Fruit fly (Drosophila melanogaster) whole organism, embryonic: ENCODE data around the gene CG17801.
A peak's percentile ranks its signal among the peaks of the same experiment; 100 is the strongest.

Source experiments
- BEAF-32 ChIP-seq: fragments of 200-800 bp; sonication (Bioruptor generic); optimal IDR thresholded peaks from 3 replicates; lab custom pipeline; 2017; ENCODE audit warnings: missing biosample characterization, missing genetic modification characterization, mild to moderate bottlenecking, moderate library complexity, missing genetic modification reagents
- Blimp-1 ChIP-seq: fragments of 200-800 bp; sonication (Bioruptor generic); optimal IDR thresholded peaks from 3 replicates; lab custom pipeline; 2018; ENCODE audit warnings: missing biosample characterization, missing genetic modification characterization, mild to moderate bottlenecking, moderate library complexity, missing genetic modification reagents
- CG10267 ChIP-seq: fragments of 200-800 bp; sonication (Bioruptor generic); optimal IDR thresholded peaks from 2 replicates; lab custom pipeline; 2018; ENCODE audit warnings: missing biosample characterization, mild to moderate bottlenecking, missing genetic modification characterization, moderate library complexity
- CG13123 ChIP-seq: fragments of 200-800 bp; sonication (Bioruptor generic); optimal IDR thresholded peaks from 2 replicates; lab custom pipeline; 2016; ENCODE audit warnings: missing biosample characterization, missing genetic modification characterization
- CG13424 ChIP-seq: fragments of 200-800 bp; sonication (Bioruptor generic); optimal IDR thresholded peaks from 2 replicates; lab custom pipeline; 2019; ENCODE audit warnings: missing biosample characterization, mild to moderate bottlenecking, missing genetic modification characterization, moderate library complexity
- CG13775 ChIP-seq: fragments of 200-800 bp; sonication (Bioruptor generic); optimal IDR thresholded peaks from 3 replicates; lab custom pipeline; 2017; ENCODE audit warnings: missing biosample characterization, mild to moderate bottlenecking, missing genetic modification characterization
- CG14965 ChIP-seq: fragments of 200-800 bp; sonication (Bioruptor generic); optimal IDR thresholded peaks from 2 replicates; lab custom pipeline; 2016; ENCODE audit warnings: missing biosample characterization, missing genetic modification characterization, borderline replicate concordance
- CG16779 ChIP-seq: fragments of 200-800 bp; sonication (Bioruptor generic); IDR thresholded peaks from 2 replicates; pipeline ENCODE4 v1.3.6; 2022; ENCODE audit warnings: missing biosample characterization, missing genetic modification characterization
- CG2889 ChIP-seq: fragments of 200-800 bp; sonication (Bioruptor generic); IDR thresholded peaks from 3 replicates; pipeline ENCODE4 v1.3.6; 2022; ENCODE audit warnings: missing biosample characterization, missing genetic modification characterization
- CG31441 ChIP-seq: fragments of 200-800 bp; sonication (Bioruptor generic); IDR thresholded peaks from 2 replicates; pipeline ENCODE4 v1.3.6; 2022; ENCODE audit warnings: missing biosample characterization, missing genetic modification characterization
- CG34224 ChIP-seq: fragments of 200-800 bp; sonication (Bioruptor generic); IDR thresholded peaks from 3 replicates; pipeline ENCODE4 v1.3.6; 2022; ENCODE audit warnings: missing biosample characterization, missing genetic modification characterization; ENCODE audit not compliant: partially characterized antibody
- CG4328 ChIP-seq: fragments of 200-800 bp; sonication (Bioruptor generic); optimal IDR thresholded peaks from 3 replicates; lab custom pipeline; 2017; ENCODE audit warnings: missing biosample characterization, missing genetic modification reagents, missing genetic modification characterization
- CG4820 ChIP-seq: fragments of 200-800 bp; sonication (Bioruptor generic); optimal IDR thresholded peaks from 3 replicates; lab custom pipeline; 2016; ENCODE audit warnings: missing biosample characterization, missing genetic modification characterization
- CG7745 ChIP-seq: fragments of 200-800 bp; sonication (Bioruptor generic); optimal IDR thresholded peaks from 2 replicates; lab custom pipeline; 2018; ENCODE audit warnings: missing biosample characterization, mild to moderate bottlenecking, missing genetic modification characterization, moderate library complexity
- CG7839 ChIP-seq: fragments of 200-800 bp; sonication (Bioruptor generic); optimal IDR thresholded peaks from 3 replicates; lab custom pipeline; 2018; ENCODE audit warnings: missing biosample characterization, mild to moderate bottlenecking, missing genetic modification characterization, moderate library complexity
- CG9727 ChIP-seq: fragments of 200-800 bp; sonication (Bioruptor generic); optimal IDR thresholded peaks from 3 replicates; lab custom pipeline; 2017; ENCODE audit warnings: missing biosample characterization, mild to moderate bottlenecking, missing genetic modification characterization
- CoRest ChIP-seq: fragments of 200-800 bp; sonication (Bioruptor generic); optimal IDR thresholded peaks from 3 replicates; lab custom pipeline; 2018; ENCODE audit warnings: missing biosample characterization, mild to moderate bottlenecking, missing genetic modification characterization, moderate library complexity
- D19B ChIP-seq: fragments of 200-800 bp; sonication (Bioruptor generic); optimal IDR thresholded peaks from 2 replicates; lab custom pipeline; 2017; ENCODE audit warnings: missing biosample characterization, mild to moderate bottlenecking, missing genetic modification characterization
- Dfd ChIP-seq, 2 experiments: fragments of >200 bp; optimal IDR thresholded peaks; 2 replicates each; lab custom pipeline; 2017; ENCODE audit warnings: missing biosample characterization in 2 of 2, missing genetic modification characterization in 2 of 2
- Dip3 ChIP-seq: fragments of 200-800 bp; sonication (Bioruptor generic); optimal IDR thresholded peaks from 3 replicates; lab custom pipeline; 2016; ENCODE audit warnings: missing biosample characterization, missing genetic modification characterization
- HHEX ChIP-seq: fragments of 200-800 bp; sonication (Bioruptor generic); optimal IDR thresholded peaks from 3 replicates; lab custom pipeline; 2017; ENCODE audit warnings: missing biosample characterization, mild to moderate bottlenecking, missing genetic modification characterization, missing genetic modification reagents
- Hr3 ChIP-seq: fragments of 200-800 bp; sonication (Bioruptor generic); optimal IDR thresholded peaks from 3 replicates; lab custom pipeline; 2016; ENCODE audit warnings: missing biosample characterization, missing genetic modification characterization
- Jarid2 ChIP-seq: fragments of 200-800 bp; sonication (Bioruptor generic); optimal IDR thresholded peaks from 3 replicates; lab custom pipeline; 2017; ENCODE audit warnings: mild to moderate bottlenecking, missing biosample characterization, missing genetic modification reagents, missing genetic modification characterization
- Neu2 ChIP-seq: fragments of 200-800 bp; sonication (Bioruptor generic); optimal IDR thresholded peaks from 3 replicates; lab custom pipeline; 2016; ENCODE audit warnings: missing biosample characterization, missing genetic modification characterization, borderline replicate concordance
- Stat92E ChIP-seq, 3 experiments: fragments of >200 bp in 2 of 3; fragments of 200-800 bp in 1 of 3; sonication (Bioruptor generic) in 1 of 3; optimal IDR thresholded peaks; 2 replicates each; lab custom pipeline; 2017 to 2019; ENCODE audit warnings: missing biosample characterization in 3 of 3, missing genetic modification characterization in 3 of 3, mild to moderate bottlenecking in 1 of 3, moderate library complexity in 1 of 3
- ac ChIP-seq: fragments of 200-800 bp; sonication (Bioruptor generic); optimal IDR thresholded peaks from 3 replicates; lab custom pipeline; 2017; ENCODE audit warnings: missing biosample characterization, mild to moderate bottlenecking, missing genetic modification characterization
- bcd ChIP-seq: fragments of 200-800 bp; sonication (Bioruptor generic); optimal IDR thresholded peaks from 2 replicates; lab custom pipeline; 2017; ENCODE audit warnings: missing biosample characterization, mild to moderate bottlenecking, missing genetic modification characterization
- cas ChIP-seq: fragments of 200-800 bp; sonication (Bioruptor generic); IDR thresholded peaks from 2 replicates; pipeline ENCODE4 v1.3.6; 2022; ENCODE audit warnings: missing biosample characterization, missing genetic modification characterization
- caup ChIP-seq: fragments of 200-800 bp; sonication (Bioruptor generic); optimal IDR thresholded peaks from 3 replicates; lab custom pipeline; 2017; ENCODE audit warnings: missing biosample characterization, mild to moderate bottlenecking, missing genetic modification characterization, moderate library complexity; ENCODE audit not compliant: severe bottlenecking
- crc ChIP-seq: fragments of 200-800 bp; sonication (Bioruptor generic); optimal IDR thresholded peaks from 2 replicates; lab custom pipeline; 2016; ENCODE audit warnings: missing biosample characterization, missing genetic modification characterization
- dmrt11E ChIP-seq: fragments of 200-800 bp; sonication (Bioruptor generic); optimal IDR thresholded peaks from 3 replicates; lab custom pipeline; 2018; ENCODE audit warnings: missing biosample characterization, mild to moderate bottlenecking, missing genetic modification characterization, moderate library complexity
- fru ChIP-seq: fragments of >200 bp; optimal IDR thresholded peaks from 2 replicates; lab custom pipeline; 2017
- gem ChIP-seq: fragments of 200-800 bp; sonication (Bioruptor generic); optimal IDR thresholded peaks from 2 replicates; lab custom pipeline; 2019; ENCODE audit warnings: missing biosample characterization, mild to moderate bottlenecking, missing genetic modification characterization, moderate library complexity
- grn ChIP-seq: fragments of 200-800 bp; sonication (Bioruptor generic); optimal IDR thresholded peaks from 3 replicates; lab custom pipeline; 2017; ENCODE audit warnings: missing biosample characterization, missing genetic modification characterization
- gsb-n ChIP-seq: fragments of 200-800 bp; sonication (Bioruptor generic); optimal IDR thresholded peaks from 3 replicates; lab custom pipeline; 2018; ENCODE audit warnings: missing biosample characterization, mild to moderate bottlenecking, missing genetic modification characterization
- hbn ChIP-seq: fragments of 200-800 bp; sonication (Bioruptor generic); IDR thresholded peaks from 2 replicates; pipeline ENCODE4 v1.3.6; 2022; ENCODE audit warnings: missing biosample characterization, missing genetic modification characterization; ENCODE audit not compliant: partially characterized antibody
- jing ChIP-seq: fragments of 200-800 bp; sonication (Bioruptor generic); optimal IDR thresholded peaks from 2 replicates; lab custom pipeline; 2018; ENCODE audit warnings: missing biosample characterization, mild to moderate bottlenecking, missing genetic modification characterization
- ken ChIP-seq: fragments of 200-800 bp; sonication (Bioruptor generic); IDR thresholded peaks from 3 replicates; pipeline ENCODE4 v1.3.6; 2022; ENCODE audit warnings: missing biosample characterization, missing genetic modification characterization
- knrl ChIP-seq: fragments of 200-800 bp; sonication (Bioruptor generic); IDR thresholded peaks from 3 replicates; pipeline ENCODE4 v1.3.6; 2022; ENCODE audit warnings: missing biosample characterization, missing genetic modification characterization; ENCODE audit not compliant: partially characterized antibody
- pan ChIP-seq, 4 experiments: fragments of >200 bp in 3 of 4; fragments of 200-800 bp in 1 of 4; sonication (Bioruptor generic) in 1 of 4; optimal IDR thresholded peaks in 3 of 4; IDR thresholded peaks in 1 of 4; 2 replicates each; pipeline versions ENCODE4 v1.3.6 to Lab custom; 2017 to 2022; ENCODE audit warnings: missing biosample characterization in 2 of 4, missing genetic modification characterization in 2 of 4, mixed read lengths in 1 of 4
- pho ChIP-seq: fragments of 200-800 bp; sonication (Bioruptor generic); optimal IDR thresholded peaks from 2 replicates; lab custom pipeline; 2016; ENCODE audit warnings: missing biosample characterization, missing genetic modification characterization
- pnt ChIP-seq: fragments of 200-800 bp; sonication (Bioruptor generic); optimal IDR thresholded peaks from 3 replicates; lab custom pipeline; 2016; ENCODE audit warnings: missing biosample characterization, missing genetic modification characterization
- pzg ChIP-seq: fragments of 200-800 bp; sonication (Bioruptor generic); optimal IDR thresholded peaks from 3 replicates; lab custom pipeline; 2018; ENCODE audit warnings: missing biosample characterization, mild to moderate bottlenecking, missing genetic modification characterization, moderate library complexity
- ranshi ChIP-seq: fragments of 200-800 bp; sonication (Bioruptor generic); IDR thresholded peaks from 2 replicates; pipeline ENCODE4 v1.3.6; 2022; ENCODE audit warnings: missing biosample characterization, missing genetic modification characterization
- tgo ChIP-seq: fragments of 200-800 bp; sonication (Bioruptor generic); IDR thresholded peaks from 3 replicates; pipeline ENCODE4 v1.3.6; 2022; ENCODE audit warnings: missing biosample characterization, missing genetic modification characterization
- tin ChIP-seq: fragments of 200-800 bp; sonication (Bioruptor generic); optimal IDR thresholded peaks from 3 replicates; lab custom pipeline; 2016; ENCODE audit warnings: missing biosample characterization, missing genetic modification characterization
- usp ChIP-seq: fragments of >200 bp; optimal IDR thresholded peaks from 2 replicates; lab custom pipeline; 2017; ENCODE audit warnings: missing biosample characterization, missing genetic modification characterization

The CG17801 gene

dm6 chr3R:17818803-17819202 is 11.9 kb upstream of the CG17801 start (continued):
- TF ChIP-seq BEAF-32 (GFP tag; lab: Kevin White, UChicago) (no peak), Dip3 (GFP tag; lab: Kevin White, UChicago) (no peak), pzg (GFP tag; lab: Kevin White, UChicago) (no peak), hbn (GFP tag; lab: Robert Waterston, UW) (no peak), bcd (GFP tag; lab: Kevin White, UChicago) (peak; percentile 6), Jarid2 (no peak)

dm6 chr3R:17814191-17814923 is 7.5 kb upstream of the CG17801 start:
- TF ChIP-seq gsb-n (peak; percentile 30), usp (no peak), CoRest (tag; lab: Kevin White, UChicago) (no peak), Hr3 (no peak), ken (GFP tag; lab: Robert Waterston, UW) (no peak), CG16779 (GFP tag; lab: Robert Waterston, UW) (no peak), CG2889 (GFP tag; lab: Robert Waterston, UW) (no peak), CG7839 (peak; percentile 10), pzg (GFP tag; lab: Kevin White, UChicago) (no peak), tgo (GFP tag; lab: Robert Waterston, UW) (no peak), knrl (GFP tag; lab: Robert Waterston, UW) (no peak), CG34224 (no peak), CG13775 (GFP tag; lab: Kevin White, UChicago) (no peak), Neu2 (GFP tag; lab: Kevin White, UChicago) (no peak), CG13123 (GFP tag; lab: Kevin White, UChicago) (no peak), CG7745 (no peak), ac (GFP tag; lab: Kevin White, UChicago) (no peak), CG10267 (tag; lab: Kevin White, UChicago) (peak; percentile 41), CG9727 (GFP tag; lab: Kevin White, UChicago) (peak; percentile 43), crc (no peak), HHEX (GFP tag; lab: Kevin White, UChicago) (no peak), CG31441 (GFP tag; lab: Robert Waterston, UW) (peak; percentile 59), pnt (GFP tag; lab: Kevin White, UChicago) (no peak), caup (GFP tag; lab: Kevin White, UChicago) (no peak), pho (GFP tag; lab: Kevin White, UChicago) (no peak), pan (optimal IDR thresholded peaks at IDR 0.05; lab: Kevin White, UChicago) (no peak), pan (GFP tag; optimal IDR thresholded peaks at IDR 0.05 in 1 of 2, IDR thresholded peaks at IDR 0.05 in 1 of 2) (no peak), CG13424 (tag; lab: Kevin White, UChicago) (no peak), jing (no peak), ranshi (GFP tag; lab: Robert Waterston, UW) (no peak), Stat92E (GFP tag; optimal IDR thresholded peaks at IDR 0.05; lab: Kevin White, UChicago) (no peak), dmrt11E (tag; lab: Kevin White, UChicago) (peak; percentile 4), Dfd (GFP tag; optimal IDR thresholded peaks at IDR 0.05; lab: Kevin White, UChicago) (no peak), fru (lab: Kevin White, UChicago) (no peak), Blimp-1 (GFP tag; lab: Kevin White, UChicago) (peak; percentile 51), D19B (GFP tag; lab: Kevin White, UChicago) (no peak), grn (GFP tag; lab: Kevin White, UChicago) (no peak), tin (GFP tag; lab: Kevin White, UChicago) (peak; percentile 8), CG4328 (GFP tag; lab: Kevin White, UChicago) (no peak), gem (peak; percentile 53), cas (GFP tag; lab: Robert Waterston, UW) (no peak), CG14965 (GFP tag; lab: Kevin White, UChicago) (no peak), CG4820 (peak; percentile 24)
